Fruit fly (Drosophila melanogaster) whole organism, embryonic: ENCODE measurements around the gene CG15403.

Experiments
- CG11093 ChIP-seq: fragments of 200-800 bp; sonication (Bioruptor generic); IDR thresholded peaks from 3 replicates; pipeline ENCODE4 v1.3.6; 2022; ENCODE audit warnings: missing biosample characterization, missing genetic modification characterization
- CG11247 ChIP-seq: fragments of 200-800 bp; sonication (Bioruptor generic); IDR thresholded peaks from 2 replicates; pipeline ENCODE4 v1.3.6; 2022; ENCODE audit warnings: missing biosample characterization, missing genetic modification characterization
- CG14667 ChIP-seq: fragments of 200-800 bp; sonication (Bioruptor generic); IDR thresholded peaks from 2 replicates; pipeline ENCODE4 v1.3.6; 2022; ENCODE audit warnings: missing biosample characterization, missing genetic modification characterization
- CG32532 ChIP-seq: fragments of 200-800 bp; sonication (Bioruptor generic); IDR thresholded peaks from 2 replicates; pipeline ENCODE4 v1.3.6; 2022; ENCODE audit warnings: missing biosample characterization, missing genetic modification characterization
- CG7839 ChIP-seq: fragments of 200-800 bp; sonication (Bioruptor generic); optimal IDR thresholded peaks from 3 replicates; lab custom pipeline; 2018; ENCODE audit warnings: missing biosample characterization, mild to moderate bottlenecking, missing genetic modification characterization, moderate library complexity
- Dref ChIP-seq: fragments of 200-800 bp; sonication (Bioruptor generic); IDR thresholded peaks from 2 replicates; pipeline ENCODE4 v1.3.6; 2022; ENCODE audit warnings: missing biosample characterization, missing genetic modification characterization
- Hr3 ChIP-seq: fragments of 200-800 bp; sonication (Bioruptor generic); optimal IDR thresholded peaks from 3 replicates; lab custom pipeline; 2016; ENCODE audit warnings: missing biosample characterization, missing genetic modification characterization
- Side ChIP-seq: fragments of 200-800 bp; sonication (Bioruptor generic); optimal IDR thresholded peaks from 2 replicates; lab custom pipeline; 2016; ENCODE audit warnings: missing biosample characterization, missing genetic modification characterization
- Xbp1 ChIP-seq: fragments of 200-800 bp; sonication (Bioruptor generic); optimal IDR thresholded peaks from 3 replicates; lab custom pipeline; 2016; ENCODE audit warnings: missing biosample characterization, mild to moderate bottlenecking, missing genetic modification characterization
- prd ChIP-seq, 3 experiments: fragments of >200 bp in 2 of 3; fragments of 200-800 bp in 1 of 3; sonication (Bioruptor generic) in 1 of 3; optimal IDR thresholded peaks in 2 of 3; IDR thresholded peaks in 1 of 3; 2 replicates in 2 of 3; 3 replicates in 1 of 3; pipeline versions ENCODE4 v1.3.6 to Lab custom; 2017 to 2022; ENCODE audit warnings: missing biosample characterization in 1 of 3, missing genetic modification characterization in 1 of 3
- sim ChIP-seq: fragments of 200-800 bp; sonication (Bioruptor generic); IDR thresholded peaks from 2 replicates; pipeline ENCODE4 v1.3.6; 2022; ENCODE audit warnings: missing biosample characterization, missing genetic modification characterization
- ssp ChIP-seq: fragments of 200-800 bp; sonication (Bioruptor generic); IDR thresholded peaks from 2 replicates; pipeline ENCODE4 v1.3.6; 2022; ENCODE audit warnings: missing biosample characterization, missing genetic modification characterization

- TF ChIP-seq Xbp1 (no peak), CG7839 (tag; lab: Kevin White, UChicago) (no peak), Side (GFP tag; lab: Kevin White, UChicago) (no peak), prd (optimal IDR thresholded peaks at IDR 0.05; lab: Kevin White, UChicago) (no peak), prd (GFP tag; IDR thresholded peaks at IDR 0.05; lab: Robert Waterston, UW) (no peak), Hr3 (no peak), CG14667 (GFP tag; lab: Robert Waterston, UW) (no peak), CG11247 (GFP tag; lab: Robert Waterston, UW) (no peak), ssp (GFP tag; lab: Robert Waterston, UW) (no peak), sim (GFP tag; lab: Robert Waterston, UW) (no peak), Dref (GFP tag; lab: Robert Waterston, UW) (no peak), CG32532 (peak; percentile 23; the same call in 1 of the 2 replicates), CG11093 (GFP tag; lab: Robert Waterston, UW) (no peak)
Observed at dm6 chr2L:3107988-3108678, 20.3 kb upstream of the CG15403 start.
